Worm (Caenorhabditis elegans): ENCODE data around the gene rsp-8.

ce11 chrIII:11870009-11870408 lies 43.8 kb downstream of the rsp-8 start:
- TF ChIP-seq nhr-237 (tag; optimal IDR thresholded peaks at IDR 0.05), result no peak
- peak; percentile 3 for TF ChIP-seq ceh-82 (tag; optimal IDR thresholded peaks at IDR 0.05)
- no peak for TF ChIP-seq ztf-4 (tag; optimal IDR thresholded peaks at IDR 0.05)
- no peak for TF ChIP-seq nhr-12 (tag; optimal IDR thresholded peaks at IDR 0.05)
- no peak for TF ChIP-seq ZK546.5 (tag; optimal IDR thresholded peaks at IDR 0.05)
- no peak for TF ChIP-seq unc-39 (tag; optimal IDR thresholded peaks at IDR 0.05)

Measured in whole organism, L2 larva.